Fruit fly (Drosophila melanogaster) whole organism, embryonic: ENCODE measurements around the gene Brms1.

ENCODE experiments used
- Asciz ChIP-seq: fragments of 200-800 bp; sonication (Bioruptor generic); optimal IDR thresholded peaks from 2 replicates; lab custom pipeline; 2017; ENCODE audit warnings: missing biosample characterization, mild to moderate bottlenecking, missing genetic modification characterization, missing genetic modification reagents
- CG10274 ChIP-seq: fragments of 200-800 bp; sonication (Bioruptor generic); optimal IDR thresholded peaks from 3 replicates; lab custom pipeline; 2017; ENCODE audit warnings: missing biosample characterization, mild to moderate bottlenecking, missing genetic modification characterization
- CG10565 ChIP-seq: fragments of 200-800 bp; sonication (Bioruptor generic); optimal IDR thresholded peaks from 3 replicates; lab custom pipeline; 2016; ENCODE audit warnings: missing biosample characterization, mild to moderate bottlenecking, missing genetic modification characterization
- CG11560 ChIP-seq: fragments of 200-800 bp; sonication (Bioruptor generic); IDR thresholded peaks from 3 replicates; pipeline ENCODE4 v1.3.6; 2022; ENCODE audit warnings: missing biosample characterization, missing genetic modification characterization
- CG11695 ChIP-seq: fragments of 200-800 bp; sonication (Bioruptor generic); IDR thresholded peaks from 3 replicates; pipeline ENCODE4 v1.3.6; 2022; ENCODE audit warnings: missing biosample characterization, missing genetic modification characterization
- CG1233 ChIP-seq: fragments of 200-800 bp; sonication (Bioruptor generic); optimal IDR thresholded peaks from 4 replicates; lab custom pipeline; 2018; ENCODE audit warnings: missing biosample characterization, mild to moderate bottlenecking, missing genetic modification characterization
- CG13123 ChIP-seq: fragments of 200-800 bp; sonication (Bioruptor generic); optimal IDR thresholded peaks from 2 replicates; lab custom pipeline; 2016; ENCODE audit warnings: missing biosample characterization, missing genetic modification characterization
- CG15696 ChIP-seq: fragments of 200-800 bp; sonication (Bioruptor generic); optimal IDR thresholded peaks from 2 replicates; lab custom pipeline; 2019; ENCODE audit warnings: missing biosample characterization, mild to moderate bottlenecking, missing genetic modification characterization, moderate library complexity
- CG16813 ChIP-seq: fragments of 200-800 bp; sonication (Bioruptor generic); IDR thresholded peaks from 3 replicates; pipeline ENCODE4 v1.3.6; 2022; ENCODE audit warnings: missing biosample characterization, missing genetic modification characterization; ENCODE audit not compliant: partially characterized antibody
- CG16863 ChIP-seq: fragments of 200-800 bp; sonication (Bioruptor generic); optimal IDR thresholded peaks from 3 replicates; lab custom pipeline; 2016; ENCODE audit warnings: missing biosample characterization, missing genetic modification characterization
- CG17328 ChIP-seq: fragments of 200-800 bp; sonication (Bioruptor generic); IDR thresholded peaks from 2 replicates; pipeline ENCODE4 v1.3.6; 2022; ENCODE audit warnings: missing biosample characterization, missing genetic modification characterization
- CG17385 ChIP-seq: fragments of 200-800 bp; sonication (Bioruptor generic); optimal IDR thresholded peaks from 3 replicates; lab custom pipeline; 2018; ENCODE audit warnings: missing biosample characterization, mild to moderate bottlenecking, missing genetic modification characterization
- CG17802 ChIP-seq: fragments of 200-800 bp; sonication (Bioruptor generic); optimal IDR thresholded peaks from 2 replicates; lab custom pipeline; 2018; ENCODE audit warnings: missing biosample characterization, mild to moderate bottlenecking, missing genetic modification characterization, moderate library complexity
- CG3163 ChIP-seq: fragments of 200-800 bp; sonication (Bioruptor generic); optimal IDR thresholded peaks from 3 replicates; lab custom pipeline; 2016; ENCODE audit warnings: missing biosample characterization, missing genetic modification characterization
- CG3281 ChIP-seq: fragments of 200-800 bp; sonication (Bioruptor generic); optimal IDR thresholded peaks from 3 replicates; lab custom pipeline; 2017; ENCODE audit warnings: missing biosample characterization, mild to moderate bottlenecking, missing genetic modification characterization
- CG43689 ChIP-seq: fragments of 200-800 bp; sonication (Bioruptor generic); IDR thresholded peaks from 2 replicates; pipeline ENCODE4 v1.3.6; 2022; ENCODE audit warnings: missing biosample characterization, missing genetic modification characterization
- CG4730 ChIP-seq: fragments of 200-800 bp; sonication (Bioruptor generic); IDR thresholded peaks from 2 replicates; pipeline ENCODE4 v1.3.6; 2022; ENCODE audit warnings: missing biosample characterization, missing genetic modification characterization
- CG6689 ChIP-seq: fragments of 200-800 bp; sonication (Bioruptor generic); IDR thresholded peaks from 2 replicates; pipeline ENCODE4 v1.3.6; 2022; ENCODE audit warnings: missing biosample characterization, missing genetic modification characterization
- CG6765 ChIP-seq: fragments of 200-800 bp; sonication (Bioruptor generic); optimal IDR thresholded peaks from 3 replicates; lab custom pipeline; 2017; ENCODE audit warnings: missing biosample characterization, mild to moderate bottlenecking, missing genetic modification characterization
- CG9727 ChIP-seq: fragments of 200-800 bp; sonication (Bioruptor generic); optimal IDR thresholded peaks from 3 replicates; lab custom pipeline; 2017; ENCODE audit warnings: missing biosample characterization, mild to moderate bottlenecking, missing genetic modification characterization
- Dek ChIP-seq: fragments of 200-800 bp; sonication (Bioruptor generic); optimal IDR thresholded peaks from 3 replicates; lab custom pipeline; 2019; ENCODE audit warnings: missing biosample characterization, mild to moderate bottlenecking, missing genetic modification characterization, moderate library complexity
- Dref ChIP-seq: fragments of 200-800 bp; sonication (Bioruptor generic); IDR thresholded peaks from 2 replicates; pipeline ENCODE4 v1.3.6; 2022; ENCODE audit warnings: missing biosample characterization, missing genetic modification characterization
- Lim3 ChIP-seq: fragments of 200-800 bp; sonication (Bioruptor generic); IDR thresholded peaks from 2 replicates; pipeline ENCODE4 v1.3.6; 2022; ENCODE audit warnings: missing biosample characterization, missing genetic modification characterization
- Tbp ChIP-seq: fragments of >200 bp; optimal IDR thresholded peaks from 2 replicates; lab custom pipeline; 2018; ENCODE audit warnings: missing biosample characterization, missing genetic modification characterization
- Xbp1 ChIP-seq: fragments of 200-800 bp; sonication (Bioruptor generic); optimal IDR thresholded peaks from 3 replicates; lab custom pipeline; 2016; ENCODE audit warnings: missing biosample characterization, mild to moderate bottlenecking, missing genetic modification characterization
- ac ChIP-seq: fragments of 200-800 bp; sonication (Bioruptor generic); optimal IDR thresholded peaks from 3 replicates; lab custom pipeline; 2017; ENCODE audit warnings: missing biosample characterization, mild to moderate bottlenecking, missing genetic modification characterization
- al ChIP-seq: fragments of 200-800 bp; sonication (Bioruptor generic); IDR thresholded peaks from 2 replicates; pipeline ENCODE4 v1.3.6; 2022; ENCODE audit warnings: missing biosample characterization, missing genetic modification characterization
- cg ChIP-seq: fragments of 200-800 bp; sonication (Bioruptor generic); optimal IDR thresholded peaks from 3 replicates; lab custom pipeline; 2019; ENCODE audit warnings: missing biosample characterization, mild to moderate bottlenecking, missing genetic modification characterization, moderate library complexity
- chm ChIP-seq: fragments of 200-800 bp; sonication (Bioruptor generic); IDR thresholded peaks from 2 replicates; pipeline ENCODE4 v1.3.6; 2022; ENCODE audit warnings: missing biosample characterization, missing genetic modification characterization
- dysf ChIP-seq: fragments of 200-800 bp; sonication (Bioruptor generic); IDR thresholded peaks from 3 replicates; pipeline ENCODE4 v1.3.6; 2022; ENCODE audit warnings: missing biosample characterization, missing genetic modification characterization
- emc ChIP-seq: fragments of 200-800 bp; sonication (Bioruptor generic); optimal IDR thresholded peaks from 2 replicates; lab custom pipeline; 2016; ENCODE audit warnings: missing biosample characterization, missing genetic modification characterization
- fd96Cb ChIP-seq: fragments of 200-800 bp; sonication (Bioruptor generic); optimal IDR thresholded peaks from 2 replicates; lab custom pipeline; 2018; ENCODE audit warnings: missing biosample characterization, mild to moderate bottlenecking, missing genetic modification characterization, moderate library complexity
- gfzf ChIP-seq: fragments of 200-800 bp; sonication (Bioruptor generic); optimal IDR thresholded peaks from 2 replicates; lab custom pipeline; 2016; ENCODE audit warnings: missing biosample characterization, mild to moderate bottlenecking, missing genetic modification characterization, moderate library complexity
- gro ChIP-seq: fragments of 200-800 bp; sonication (Bioruptor generic); optimal IDR thresholded peaks from 2 replicates; lab custom pipeline; 2016; ENCODE audit warnings: missing biosample characterization, missing genetic modification characterization
- hb ChIP-seq: fragments of 200-800 bp; sonication (Bioruptor generic); IDR thresholded peaks from 3 replicates; pipeline ENCODE4 v1.3.6; 2022; ENCODE audit warnings: missing biosample characterization, missing genetic modification characterization; ENCODE audit not compliant: partially characterized antibody
- hkb ChIP-seq, 2 experiments: fragments of 200-800 bp in 1 of 2; fragments of >200 bp in 1 of 2; sonication (Bioruptor generic) in 1 of 2; IDR thresholded peaks in 1 of 2; optimal IDR thresholded peaks in 1 of 2; 2 replicates each; pipeline versions ENCODE4 v1.3.6 to Lab custom; 2017 to 2022; ENCODE audit warnings: missing biosample characterization in 1 of 2, missing genetic modification characterization in 1 of 2
- ken ChIP-seq: fragments of 200-800 bp; sonication (Bioruptor generic); IDR thresholded peaks from 3 replicates; pipeline ENCODE4 v1.3.6; 2022; ENCODE audit warnings: missing biosample characterization, missing genetic modification characterization
- klu ChIP-seq: fragments of 200-800 bp; sonication (Bioruptor generic); IDR thresholded peaks from 2 replicates; pipeline ENCODE4 v1.3.6; 2022; ENCODE audit warnings: missing biosample characterization, missing genetic modification characterization
- knrl ChIP-seq: fragments of 200-800 bp; sonication (Bioruptor generic); IDR thresholded peaks from 3 replicates; pipeline ENCODE4 v1.3.6; 2022; ENCODE audit warnings: missing biosample characterization, missing genetic modification characterization; ENCODE audit not compliant: partially characterized antibody
- lov ChIP-seq, 2 experiments: fragments of 200-800 bp in 1 of 2; fragments of >200 bp in 1 of 2; sonication (Bioruptor generic) in 1 of 2; IDR thresholded peaks in 1 of 2; optimal IDR thresholded peaks in 1 of 2; 2 replicates in 1 of 2; 3 replicates in 1 of 2; pipeline versions ENCODE4 v1.3.6 to Lab custom; 2017 to 2022; ENCODE audit warnings: missing biosample characterization in 1 of 2, missing genetic modification characterization in 1 of 2
- oc ChIP-seq: fragments of 200-800 bp; sonication (Bioruptor generic); optimal IDR thresholded peaks from 2 replicates; lab custom pipeline; 2018; ENCODE audit warnings: missing biosample characterization, mild to moderate bottlenecking, missing genetic modification characterization, moderate library complexity
- p53 ChIP-seq: fragments of 200-800 bp; sonication (Bioruptor generic); optimal IDR thresholded peaks from 2 replicates; lab custom pipeline; 2016; ENCODE audit warnings: missing biosample characterization, missing genetic modification characterization
- pzg ChIP-seq: fragments of 200-800 bp; sonication (Bioruptor generic); optimal IDR thresholded peaks from 3 replicates; lab custom pipeline; 2018; ENCODE audit warnings: missing biosample characterization, mild to moderate bottlenecking, missing genetic modification characterization, moderate library complexity
- salm ChIP-seq: fragments of 200-800 bp; sonication (Bioruptor generic); optimal IDR thresholded peaks from 2 replicates; lab custom pipeline; 2018; ENCODE audit warnings: missing biosample characterization, mild to moderate bottlenecking, missing genetic modification characterization
- stwl ChIP-seq: fragments of 200-800 bp; sonication (Bioruptor generic); optimal IDR thresholded peaks from 3 replicates; lab custom pipeline; 2018; ENCODE audit warnings: missing biosample characterization, mild to moderate bottlenecking, missing genetic modification characterization, moderate library complexity
- tap ChIP-seq: fragments of 200-800 bp; optimal IDR thresholded peaks from 3 replicates; lab custom pipeline; 2019; ENCODE audit warnings: missing biosample characterization, mild to moderate bottlenecking, missing genetic modification characterization, moderate library complexity
- ttk ChIP-seq: fragments of 200-800 bp; sonication (Bioruptor generic); IDR thresholded peaks from 2 replicates; pipeline ENCODE4 v2.1.2; 2022; ENCODE audit warnings: missing biosample characterization, missing genetic modification characterization
- vnd ChIP-seq: fragments of 200-800 bp; sonication (Bioruptor generic); IDR thresholded peaks from 3 replicates; pipeline ENCODE4 v1.3.6; 2022; ENCODE audit warnings: missing biosample characterization, missing genetic modification characterization; ENCODE audit not compliant: partially characterized antibody
- vvl ChIP-seq: fragments of 200-800 bp; sonication (Bioruptor generic); IDR thresholded peaks from 2 replicates; pipeline ENCODE4 v1.3.6; 2022; ENCODE audit warnings: missing biosample characterization, missing genetic modification characterization
- zen2 ChIP-seq: fragments of 200-800 bp; sonication (Bioruptor generic); IDR thresholded peaks from 3 replicates; pipeline ENCODE4 v1.3.6; 2022; ENCODE audit warnings: missing biosample characterization, missing genetic modification characterization; ENCODE audit not compliant: partially characterized antibody

Gene Brms1

DNA sequence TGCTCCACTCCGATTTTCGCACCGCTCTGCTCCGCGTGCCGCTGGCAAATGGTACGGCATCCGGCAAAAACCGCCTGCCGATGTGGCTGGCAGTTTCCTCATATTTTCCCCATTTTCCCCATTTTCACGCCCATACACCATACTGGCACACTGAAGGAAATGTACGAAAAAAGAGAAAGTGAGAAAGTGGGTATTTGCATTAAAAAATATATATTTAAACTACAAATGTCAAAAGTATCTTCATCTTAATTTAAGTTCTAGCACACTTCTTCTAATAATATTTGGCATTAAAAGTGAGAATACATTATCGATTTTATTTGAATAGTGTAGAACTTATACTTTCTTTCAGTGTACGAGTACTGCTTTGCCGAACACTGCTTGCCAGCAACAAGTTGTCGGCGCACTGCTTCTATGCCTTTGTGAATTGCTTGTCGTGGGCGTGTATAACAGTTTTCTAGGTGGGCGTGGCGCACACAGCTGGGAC lies 48.0 kb upstream of the Brms1 start, which contains the start of gene hec (continued):
- TF ChIP-seq CG17328, result no peak
- peak; percentile 16 for TF ChIP-seq CG3281 (GFP tag; lab: Kevin White, UChicago)
- no peak for TF ChIP-seq al (GFP tag; lab: Robert Waterston, UW)
- TF ChIP-seq CG17802 (tag; lab: Kevin White, UChicago), result no peak
- TF ChIP-seq salm (tag; lab: Kevin White, UChicago), result no peak
- TF ChIP-seq CG3163 (GFP tag; lab: Kevin White, UChicago), result no peak
- TF ChIP-seq Xbp1, result no peak
- no peak for TF ChIP-seq Dek (tag; lab: Kevin White, UChicago)
- TF ChIP-seq ttk (GFP tag; lab: Robert Waterston, UW), result no peak
- TF ChIP-seq gro (GFP tag; lab: Kevin White, UChicago), result no peak
- no peak for TF ChIP-seq p53 (GFP tag; lab: Kevin White, UChicago)
- no peak for TF ChIP-seq vnd (GFP tag; lab: Robert Waterston, UW)
- TF ChIP-seq stwl (tag; lab: Kevin White, UChicago), result peak; percentile 1
- TF ChIP-seq CG10565, result no peak
- no peak for TF ChIP-seq hb (GFP tag; lab: Robert Waterston, UW)
- TF ChIP-seq CG43689 (GFP tag; lab: Robert Waterston, UW), result no peak
- TF ChIP-seq Dref (GFP tag; lab: Robert Waterston, UW), result no peak
- no peak for TF ChIP-seq CG16863
- no peak for TF ChIP-seq CG11560 (tag; lab: Robert Waterston, UW)
- no peak for TF ChIP-seq oc (tag; lab: Kevin White, UChicago)
- no peak for TF ChIP-seq cg (GFP tag; lab: Kevin White, UChicago)
- no peak for TF ChIP-seq chm (GFP tag; lab: Robert Waterston, UW)
- no peak for TF ChIP-seq lov (optimal IDR thresholded peaks at IDR 0.05; lab: Kevin White, UChicago)
- TF ChIP-seq lov (GFP tag; IDR thresholded peaks at IDR 0.05; lab: Robert Waterston, UW), result no peak
- no peak for TF ChIP-seq klu (GFP tag; lab: Robert Waterston, UW)
- TF ChIP-seq CG11695 (GFP tag; lab: Robert Waterston, UW), result no peak
- TF ChIP-seq knrl (GFP tag; lab: Robert Waterston, UW), result no peak
- no peak for TF ChIP-seq emc (GFP tag; lab: Kevin White, UChicago)
- TF ChIP-seq zen2, result no peak
- TF ChIP-seq CG17385, result no peak
- TF ChIP-seq ac, result no peak
- TF ChIP-seq CG4730 (GFP tag; lab: Robert Waterston, UW), result no peak
- no peak for TF ChIP-seq tap (tag; lab: Kevin White, UChicago)
- no peak for TF ChIP-seq CG6689
- no peak for TF ChIP-seq Lim3 (GFP tag; lab: Robert Waterston, UW)
- TF ChIP-seq CG9727 (GFP tag; lab: Kevin White, UChicago), result peak; percentile 12
- TF ChIP-seq CG16813 (GFP tag; lab: Robert Waterston, UW), result no peak
- TF ChIP-seq dysf (GFP tag; lab: Robert Waterston, UW), result peak; percentile 52; the same call in 2 of the 3 replicates
- TF ChIP-seq CG13123 (GFP tag; lab: Kevin White, UChicago), result no peak
- no peak for TF ChIP-seq CG10274 (GFP tag; lab: Kevin White, UChicago)
- TF ChIP-seq pzg (GFP tag; lab: Kevin White, UChicago), result no peak
- no peak for TF ChIP-seq vvl
- TF ChIP-seq ken, result no peak
- peak; percentile 16 for TF ChIP-seq fd96Cb (tag; lab: Kevin White, UChicago)
- no peak for TF ChIP-seq Tbp (GFP tag; lab: Kevin White, UChicago)
- TF ChIP-seq CG1233 (GFP tag; lab: Kevin White, UChicago), result no peak
- no peak for TF ChIP-seq hkb (optimal IDR thresholded peaks at IDR 0.05; lab: Kevin White, UChicago)
- no peak for TF ChIP-seq hkb (GFP tag; IDR thresholded peaks at IDR 0.05; lab: Robert Waterston, UW)
- TF ChIP-seq CG6765, result no peak
- TF ChIP-seq Asciz (GFP tag; lab: Kevin White, UChicago), result no peak
- no peak for TF ChIP-seq CG15696
- TF ChIP-seq gfzf (GFP tag; lab: Kevin White, UChicago), result no peak
